Worm (Caenorhabditis elegans): ENCODE measurements around the gene F26F4.2.

DNA sequence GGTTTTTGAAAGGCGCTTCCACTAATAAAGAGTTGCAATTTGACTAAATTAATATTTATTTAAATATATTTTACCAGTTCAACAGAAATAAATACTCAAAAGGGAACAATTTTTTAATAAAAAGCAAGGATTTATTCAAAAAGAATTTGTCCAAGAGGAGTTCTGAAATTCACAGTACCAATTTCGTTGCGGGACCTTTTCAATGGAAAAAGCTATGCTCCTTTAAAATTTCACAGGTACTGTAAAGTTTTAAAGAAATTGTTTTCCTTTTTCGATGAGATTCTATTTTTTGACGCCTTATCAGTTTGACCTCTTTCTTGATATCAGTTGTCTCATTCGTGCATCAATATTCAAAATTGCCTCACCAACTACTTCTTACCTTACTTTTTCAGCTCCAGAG, 10.8 kb upstream of the F26F4.2 start, which contains the start of gene tag-340:
- TF ChIP-seq pag-3 (tag; optimal IDR thresholded peaks at IDR 0.05; ENCODE audit: borderline replicate concordance) (no peak), pha-2 (tag; optimal IDR thresholded peaks at IDR 0.05) (no peak), pax-1 (tag; optimal IDR thresholded peaks at IDR 0.05) (no peak), rnt-1 (tag; optimal IDR thresholded peaks at IDR 0.05) (no peak), ceh-19 (GFP tag; optimal IDR thresholded peaks at IDR 0.05) (no peak)
